Fruit fly (Drosophila melanogaster): ENCODE measurements around the gene atk.
"Not testable (repeated sequence)": the region's sequence is repeated elsewhere in the genome, so short reads cannot be mapped to it uniquely, and the experiment has no call there.

The atk gene

dm6 chr3L:20507552-20507951 lies 42.9 kb upstream of the atk start:
- TF ChIP-seq CG11617 (GFP tag; optimal IDR thresholded peaks at IDR 0.05), result no peak
- TF ChIP-seq tj (GFP tag; optimal IDR thresholded peaks at IDR 0.05), result no peak
- TF ChIP-seq CG1620 (GFP tag; optimal IDR thresholded peaks at IDR 0.05), result peak; percentile 2
- no peak for TF ChIP-seq Hr96 (GFP tag; optimal IDR thresholded peaks at IDR 0.05)
- peak; percentile 85 for TF ChIP-seq kay (GFP tag; ENCODE audit: borderline replicate concordance)

DNA sequence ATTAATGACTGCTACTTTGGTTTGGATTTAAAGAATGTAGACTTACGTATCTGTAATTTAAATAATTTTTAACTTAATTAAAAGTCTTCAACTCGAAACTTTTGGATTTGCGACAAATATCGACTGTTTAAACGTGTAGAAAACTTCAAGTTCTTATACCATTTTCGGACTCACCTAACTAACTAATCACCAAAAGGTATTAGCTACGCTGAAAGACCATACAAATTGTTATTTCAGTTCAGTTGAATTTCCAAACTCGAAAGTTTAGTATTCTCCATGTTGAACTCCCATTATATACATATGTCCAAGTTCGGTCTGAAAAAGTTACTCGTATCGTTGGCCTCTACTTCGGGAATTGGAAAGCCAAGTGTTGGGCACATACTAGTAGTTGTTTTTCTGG lies 41.1 kb upstream of the atk start, which contains the start of gene CG5078:
Gene CG5078 (plus strand): TSS at position 301 of the 400 bp plus-strand sequence.
- TF ChIP-seq CG33017 (tag; optimal IDR thresholded peaks at IDR 0.05) (no peak), pad (GFP tag; optimal IDR thresholded peaks at IDR 0.05) (no peak), Mnt (GFP tag; optimal IDR thresholded peaks at IDR 0.05) (no peak), CG11617 (GFP tag; optimal IDR thresholded peaks at IDR 0.05) (no peak), kay (GFP tag; ENCODE audit: borderline replicate concordance) (no peak), CG5204 (GFP tag; optimal IDR thresholded peaks at IDR 0.05) (no peak), tj (GFP tag; optimal IDR thresholded peaks at IDR 0.05) (no peak), bab1 (GFP tag; optimal IDR thresholded peaks at IDR 0.05) (no peak)

DNA sequence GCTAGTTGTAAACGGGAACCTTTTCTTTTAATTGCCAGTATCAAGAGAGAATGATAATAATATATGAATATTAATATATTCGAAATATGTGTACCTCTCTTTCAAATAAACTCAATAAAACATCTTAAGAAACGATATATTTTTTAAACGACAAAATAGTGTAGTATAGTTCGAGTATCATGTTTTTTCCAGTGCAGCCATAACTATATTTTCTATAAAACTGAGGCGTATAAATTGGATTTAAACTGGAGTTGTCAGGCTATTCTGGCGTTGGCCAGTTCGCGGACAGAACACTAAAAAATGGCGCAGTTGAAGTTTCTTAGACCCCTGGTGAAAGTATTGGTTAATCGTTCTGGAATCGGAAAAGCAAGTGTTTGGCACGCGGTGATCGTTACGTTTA lies 39.2 kb upstream of the atk start, which contains the start of gene CG17637:
Gene CG17637 (plus strand): TSS at position 301 of the 400 bp plus-strand sequence.
- TF ChIP-seq cnc (optimal IDR thresholded peaks at IDR 0.05); bab1 (GFP tag; optimal IDR thresholded peaks at IDR 0.05); CG7101 (tag; optimal IDR thresholded peaks at IDR 0.05): not testable (repeated sequence)

- TF ChIP-seq Clk (GFP tag; optimal IDR thresholded peaks at IDR 0.05) (no peak), CG7101 (tag; optimal IDR thresholded peaks at IDR 0.05) (no peak), CG14711 (tag; optimal IDR thresholded peaks at IDR 0.05) (no peak), CG7045 (GFP tag; optimal IDR thresholded peaks at IDR 0.05) (no peak), cnc (optimal IDR thresholded peaks at IDR 0.05) (no peak), Hr96 (GFP tag; optimal IDR thresholded peaks at IDR 0.05) (no peak), toe (GFP tag; optimal IDR thresholded peaks at IDR 0.05) (no peak), CG11617 (GFP tag; optimal IDR thresholded peaks at IDR 0.05) (no peak), CG33017 (tag; optimal IDR thresholded peaks at IDR 0.05) (no peak), tj (GFP tag; optimal IDR thresholded peaks at IDR 0.05) (no peak), Mnt (GFP tag; optimal IDR thresholded peaks at IDR 0.05) (no peak), CG12768 (GFP tag; optimal IDR thresholded peaks at IDR 0.05) (no peak), CG5204 (GFP tag; optimal IDR thresholded peaks at IDR 0.05) (no peak)
Measured at dm6 chr3L:20503256-20503655, 38.6 kb upstream of the atk start.

dm6 chr3L:20499536-20499935 lies 34.9 kb upstream of the atk start, which contains the start of gene CG18281:
TSS of gene CG18281 (plus strand) at chr3L:20499836.
- not testable (repeated sequence) for TF ChIP-seq kay (GFP tag; ENCODE audit: borderline replicate concordance); cic (GFP tag; optimal IDR thresholded peaks at IDR 0.05); toe (GFP tag; optimal IDR thresholded peaks at IDR 0.05)

- TF ChIP-seq pad (GFP tag; optimal IDR thresholded peaks at IDR 0.05) (no peak), Mnt (GFP tag; optimal IDR thresholded peaks at IDR 0.05) (no peak), ovo (GFP tag; optimal IDR thresholded peaks at IDR 0.05) (no peak), CG11617 (GFP tag; optimal IDR thresholded peaks at IDR 0.05) (no peak), CG12768 (GFP tag; optimal IDR thresholded peaks at IDR 0.05) (no peak), kay (GFP tag; ENCODE audit: borderline replicate concordance) (no peak), CG7045 (GFP tag; optimal IDR thresholded peaks at IDR 0.05) (no peak), CG33017 (tag; optimal IDR thresholded peaks at IDR 0.05) (no peak)
Measured at dm6 chr3L:20498204-20498603, 33.5 kb upstream of the atk start.

- no peak for TF ChIP-seq Crg-1 (GFP tag; optimal IDR thresholded peaks at IDR 0.05)
- TF ChIP-seq CG7101 (tag; optimal IDR thresholded peaks at IDR 0.05), result peak; percentile 31
- TF ChIP-seq CG11617 (GFP tag; optimal IDR thresholded peaks at IDR 0.05), result peak; percentile 47
- TF ChIP-seq Mnt (GFP tag; optimal IDR thresholded peaks at IDR 0.05), result peak; percentile 15
- TF ChIP-seq bab1 (GFP tag; optimal IDR thresholded peaks at IDR 0.05), result no peak
- no peak for TF ChIP-seq CG5204 (GFP tag; optimal IDR thresholded peaks at IDR 0.05)
- peak; percentile 1 for TF ChIP-seq cic (GFP tag; optimal IDR thresholded peaks at IDR 0.05)
- no peak for TF ChIP-seq cnc (optimal IDR thresholded peaks at IDR 0.05)
Measured at dm6 chr3L:20497124-20497996, 32.7 kb upstream of the atk start, which contains the start of gene CG32425. TSS of gene CG32425 (plus strand) at chr3L:20497323.
